Fruit fly (Drosophila melanogaster) whole organism, embryonic: ENCODE measurements around the gene CG12560.

Experiments
- Asciz ChIP-seq: fragments of 200-800 bp; sonication (Bioruptor generic); optimal IDR thresholded peaks from 2 replicates; lab custom pipeline; 2017; ENCODE audit warnings: missing biosample characterization, mild to moderate bottlenecking, missing genetic modification characterization, missing genetic modification reagents
- CG10147 ChIP-seq: fragments of 200-800 bp; sonication (Bioruptor generic); optimal IDR thresholded peaks from 2 replicates; lab custom pipeline; 2019; ENCODE audit warnings: missing biosample characterization, mild to moderate bottlenecking, missing genetic modification characterization, moderate library complexity
- CG10321 ChIP-seq: fragments of 200-800 bp; sonication (Bioruptor generic); IDR thresholded peaks from 2 replicates; pipeline ENCODE4 v1.3.6; 2022; ENCODE audit warnings: missing biosample characterization, missing genetic modification characterization
- CG10654 ChIP-seq: fragments of 200-800 bp; sonication (Bioruptor generic); optimal IDR thresholded peaks from 2 replicates; lab custom pipeline; 2016; ENCODE audit warnings: missing biosample characterization, missing genetic modification characterization
- CG10979 ChIP-seq: fragments of 200-800 bp; sonication (Bioruptor generic); optimal IDR thresholded peaks from 2 replicates; lab custom pipeline; 2018; ENCODE audit warnings: missing biosample characterization, mild to moderate bottlenecking, missing genetic modification characterization, moderate library complexity
- CG11504 ChIP-seq: fragments of 200-800 bp; sonication (Bioruptor generic); optimal IDR thresholded peaks from 3 replicates; lab custom pipeline; 2019; ENCODE audit warnings: missing biosample characterization, mild to moderate bottlenecking, missing genetic modification characterization, moderate library complexity
- CG11696 ChIP-seq: fragments of 200-800 bp; sonication (Bioruptor generic); IDR thresholded peaks from 2 replicates; pipeline ENCODE4 v1.3.6; 2022; ENCODE audit warnings: missing biosample characterization, missing genetic modification characterization
- CG12071 ChIP-seq: fragments of 200-800 bp; sonication (Bioruptor generic); optimal IDR thresholded peaks from 3 replicates; lab custom pipeline; 2018; ENCODE audit warnings: missing biosample characterization, mild to moderate bottlenecking, missing genetic modification characterization
- CG12391 ChIP-seq: fragments of 200-800 bp; sonication (Bioruptor generic); optimal IDR thresholded peaks from 3 replicates; lab custom pipeline; 2018; ENCODE audit warnings: missing biosample characterization, mild to moderate bottlenecking, missing genetic modification characterization, moderate library complexity
- CG12659 ChIP-seq: fragments of 200-800 bp; sonication (Bioruptor generic); optimal IDR thresholded peaks from 3 replicates; lab custom pipeline; 2017; ENCODE audit warnings: mild to moderate bottlenecking, missing biosample characterization, missing genetic modification reagents, missing genetic modification characterization
- CG15514 ChIP-seq: fragments of 200-800 bp; sonication (Bioruptor generic); optimal IDR thresholded peaks from 3 replicates; lab custom pipeline; 2017; ENCODE audit warnings: missing biosample characterization, missing genetic modification characterization, mild to moderate bottlenecking, moderate library complexity, missing genetic modification reagents
- CG1603 ChIP-seq: fragments of 200-800 bp; sonication (Bioruptor generic); optimal IDR thresholded peaks from 2 replicates; lab custom pipeline; 2019; ENCODE audit warnings: missing biosample characterization, mild to moderate bottlenecking, missing genetic modification characterization, moderate library complexity
- CG1832 ChIP-seq: fragments of 200-800 bp; sonication (Bioruptor generic); optimal IDR thresholded peaks from 2 replicates; lab custom pipeline; 2017; ENCODE audit warnings: missing biosample characterization, mild to moderate bottlenecking, missing genetic modification characterization, inconsistent platforms
- CG18476 ChIP-seq: fragments of 200-800 bp; sonication (Bioruptor generic); optimal IDR thresholded peaks from 2 replicates; lab custom pipeline; 2016; ENCODE audit warnings: missing biosample characterization, mild to moderate bottlenecking, missing genetic modification characterization
- CG2129 ChIP-seq: fragments of 200-800 bp; sonication (Bioruptor generic); IDR thresholded peaks from 2 replicates; pipeline ENCODE4 v1.3.6; 2022; ENCODE audit warnings: missing biosample characterization, missing genetic modification characterization; ENCODE audit not compliant: partially characterized antibody
- CG2678 ChIP-seq: fragments of 200-800 bp; sonication (Bioruptor generic); optimal IDR thresholded peaks from 3 replicates; lab custom pipeline; 2019; ENCODE audit warnings: missing biosample characterization, mild to moderate bottlenecking, missing genetic modification characterization, moderate library complexity
- CG3838 ChIP-seq: fragments of 200-800 bp; sonication (Bioruptor generic); optimal IDR thresholded peaks from 3 replicates; lab custom pipeline; 2016; ENCODE audit warnings: missing biosample characterization, missing genetic modification characterization
- CG4424 ChIP-seq: fragments of 200-800 bp; sonication (Bioruptor generic); optimal IDR thresholded peaks from 3 replicates; lab custom pipeline; 2016; ENCODE audit warnings: missing biosample characterization, missing genetic modification characterization
- CG5180 ChIP-seq: fragments of 200-800 bp; sonication (Bioruptor generic); optimal IDR thresholded peaks from 3 replicates; lab custom pipeline; 2017; ENCODE audit warnings: missing biosample characterization, missing genetic modification characterization, mild to moderate bottlenecking, moderate library complexity, missing genetic modification reagents
- CG6654 ChIP-seq: fragments of 200-800 bp; sonication (Bioruptor generic); optimal IDR thresholded peaks from 2 replicates; lab custom pipeline; 2017; ENCODE audit warnings: missing biosample characterization, mild to moderate bottlenecking, missing genetic modification characterization
- CG7928 ChIP-seq: fragments of 200-800 bp; sonication (Bioruptor generic); optimal IDR thresholded peaks from 2 replicates; lab custom pipeline; 2017; ENCODE audit warnings: missing biosample characterization, mild to moderate bottlenecking, missing genetic modification characterization
- Camta ChIP-seq: fragments of 200-800 bp; sonication (Bioruptor generic); optimal IDR thresholded peaks from 2 replicates; lab custom pipeline; 2016; ENCODE audit warnings: missing biosample characterization, missing genetic modification characterization
- Dbx ChIP-seq: fragments of 200-800 bp; sonication (Bioruptor generic); IDR thresholded peaks from 3 replicates; pipeline ENCODE4 v1.3.6; 2022; ENCODE audit warnings: missing biosample characterization, missing genetic modification characterization
- HLH54F ChIP-seq: fragments of 200-800 bp; sonication (Bioruptor generic); optimal IDR thresholded peaks from 3 replicates; lab custom pipeline; 2016; ENCODE audit warnings: missing biosample characterization, missing genetic modification characterization
- Hsf ChIP-seq: fragments of 200-800 bp; sonication (Bioruptor generic); optimal IDR thresholded peaks from 3 replicates; lab custom pipeline; 2016; ENCODE audit warnings: missing biosample characterization, missing genetic modification characterization
- Med ChIP-seq: fragments of 200-800 bp; sonication (Bioruptor generic); peaks from one replicate; lab custom pipeline; 2016; ENCODE audit warnings: missing biosample characterization, missing genetic modification characterization, mild to moderate bottlenecking, inconsistent platforms, moderate library complexity
- Myb ChIP-seq: fragments of 200-800 bp; sonication (Bioruptor generic); optimal IDR thresholded peaks from 2 replicates; lab custom pipeline; 2016; ENCODE audit warnings: missing biosample characterization, missing genetic modification characterization
- NK7.1 ChIP-seq: fragments of 200-800 bp; sonication (Bioruptor generic); optimal IDR thresholded peaks from 3 replicates; lab custom pipeline; 2016; ENCODE audit warnings: missing biosample characterization, missing genetic modification characterization
- NfI ChIP-seq: fragments of 200-800 bp; sonication (Bioruptor generic); optimal IDR thresholded peaks from 3 replicates; lab custom pipeline; 2018; ENCODE audit warnings: missing biosample characterization, mild to moderate bottlenecking, missing genetic modification characterization, moderate library complexity
- Optix ChIP-seq: fragments of 200-800 bp; sonication (Bioruptor generic); IDR thresholded peaks from 3 replicates; pipeline ENCODE4 v1.3.6; 2022; ENCODE audit warnings: missing biosample characterization, missing genetic modification characterization
- Pdp1 ChIP-seq, 2 experiments: fragments of 200-800 bp; sonication (Bioruptor generic); optimal IDR thresholded peaks; 3 replicates each; lab custom pipeline; 2016; ENCODE audit warnings: missing biosample characterization in 2 of 2, missing genetic modification characterization in 2 of 2, mild to moderate bottlenecking in 1 of 2, moderate library complexity in 1 of 2
- Rx ChIP-seq: fragments of 200-800 bp; sonication (Bioruptor generic); IDR thresholded peaks from 2 replicates; pipeline ENCODE4 v1.3.6; 2022; ENCODE audit warnings: missing biosample characterization, missing genetic modification characterization
- Stat92E ChIP-seq, 3 experiments: fragments of >200 bp in 2 of 3; fragments of 200-800 bp in 1 of 3; sonication (Bioruptor generic) in 1 of 3; optimal IDR thresholded peaks; 2 replicates each; lab custom pipeline; 2017 to 2019; ENCODE audit warnings: missing biosample characterization in 3 of 3, missing genetic modification characterization in 3 of 3, mild to moderate bottlenecking in 1 of 3, moderate library complexity in 1 of 3
- ase ChIP-seq: fragments of 200-800 bp; sonication (Bioruptor generic); IDR thresholded peaks from 3 replicates; pipeline ENCODE4 v1.3.6; 2022; ENCODE audit warnings: missing biosample characterization, missing genetic modification characterization
- eve ChIP-seq, 2 experiments: fragments of >200 bp; optimal IDR thresholded peaks; 2 replicates each; lab custom pipeline; 2017; ENCODE audit warnings: missing biosample characterization in 2 of 2, missing genetic modification characterization in 2 of 2
- fd96Cb ChIP-seq: fragments of 200-800 bp; sonication (Bioruptor generic); optimal IDR thresholded peaks from 2 replicates; lab custom pipeline; 2018; ENCODE audit warnings: missing biosample characterization, mild to moderate bottlenecking, missing genetic modification characterization, moderate library complexity
- fru ChIP-seq: fragments of >200 bp; optimal IDR thresholded peaks from 2 replicates; lab custom pipeline; 2017
- gce ChIP-seq: fragments of 200-800 bp; sonication (Bioruptor generic); IDR thresholded peaks from 3 replicates; pipeline ENCODE4 v1.3.6; 2022; ENCODE audit warnings: missing biosample characterization, missing genetic modification characterization
- gfzf ChIP-seq: fragments of 200-800 bp; sonication (Bioruptor generic); optimal IDR thresholded peaks from 2 replicates; lab custom pipeline; 2016; ENCODE audit warnings: missing biosample characterization, mild to moderate bottlenecking, missing genetic modification characterization, moderate library complexity
- gsb-n ChIP-seq: fragments of 200-800 bp; sonication (Bioruptor generic); optimal IDR thresholded peaks from 3 replicates; lab custom pipeline; 2018; ENCODE audit warnings: missing biosample characterization, mild to moderate bottlenecking, missing genetic modification characterization
- kah ChIP-seq: fragments of 200-800 bp; sonication (Bioruptor generic); optimal IDR thresholded peaks from 2 replicates; lab custom pipeline; 2018; ENCODE audit warnings: missing biosample characterization, mild to moderate bottlenecking, missing genetic modification characterization
- lov ChIP-seq, 2 experiments: fragments of 200-800 bp in 1 of 2; fragments of >200 bp in 1 of 2; sonication (Bioruptor generic) in 1 of 2; IDR thresholded peaks in 1 of 2; optimal IDR thresholded peaks in 1 of 2; 2 replicates in 1 of 2; 3 replicates in 1 of 2; pipeline versions ENCODE4 v1.3.6 to Lab custom; 2017 to 2022; ENCODE audit warnings: missing biosample characterization in 1 of 2, missing genetic modification characterization in 1 of 2
- nerfin-1 ChIP-seq: fragments of 200-800 bp; sonication (Bioruptor generic); optimal IDR thresholded peaks from 3 replicates; lab custom pipeline; 2019; ENCODE audit warnings: missing biosample characterization, mild to moderate bottlenecking, missing genetic modification characterization, moderate library complexity
- onecut ChIP-seq: fragments of 200-800 bp; sonication (Bioruptor generic); IDR thresholded peaks from 2 replicates; pipeline ENCODE4 v1.3.6; 2022; ENCODE audit warnings: missing biosample characterization, missing genetic modification characterization
- phol ChIP-seq: fragments of 200-800 bp; sonication (Bioruptor generic); optimal IDR thresholded peaks from 3 replicates; lab custom pipeline; 2018; ENCODE audit warnings: missing biosample characterization, mild to moderate bottlenecking, missing genetic modification characterization, moderate library complexity
- row ChIP-seq: fragments of 200-800 bp; sonication (Bioruptor generic); IDR thresholded peaks from 3 replicates; pipeline ENCODE4 v1.3.6; 2022; ENCODE audit warnings: missing biosample characterization, missing genetic modification characterization
- trh ChIP-seq: fragments of 200-800 bp; sonication (Bioruptor generic); optimal IDR thresholded peaks from 2 replicates; lab custom pipeline; 2016; ENCODE audit warnings: missing biosample characterization, missing genetic modification characterization
- tup ChIP-seq: fragments of 200-800 bp; sonication (Bioruptor generic); optimal IDR thresholded peaks from 2 replicates; lab custom pipeline; 2016; ENCODE audit warnings: missing biosample characterization, mild to moderate bottlenecking, missing genetic modification characterization, moderate library complexity
- zfh1 ChIP-seq: fragments of 200-800 bp; sonication (Bioruptor generic); IDR thresholded peaks from 3 replicates; pipeline ENCODE4 v1.3.6; 2022; ENCODE audit warnings: missing biosample characterization, missing genetic modification characterization

The CG12560 gene

dm6 chr2L:8034734-8035133 is 25.5 kb upstream of the CG12560 start (continued):
- TF ChIP-seq nerfin-1 (tag; lab: Kevin White, UChicago) (peak; percentile 9), zfh1 (GFP tag; lab: Robert Waterston, UW) (peak; percentile 23; the same call in 2 of the 3 replicates), Pdp1 (GFP tag; optimal IDR thresholded peaks at IDR 0.05; lab: Kevin White, UChicago) (peak; percentile 36 to 39), kah (GFP tag; lab: Kevin White, UChicago) (peak; percentile 18), CG12391 (tag; lab: Kevin White, UChicago) (peak; percentile 66), CG10321 (GFP tag; lab: Robert Waterston, UW) (no peak), trh (GFP tag; lab: Kevin White, UChicago) (no peak), Med (GFP tag; lab: Kevin White, UChicago) (peak; percentile 89), row (peak; percentile 85), CG11696 (GFP tag; lab: Robert Waterston, UW) (peak; percentile 88), ase (GFP tag; lab: Robert Waterston, UW) (peak; percentile 26; the same call in 1 of the 3 replicates), gsb-n (tag; lab: Kevin White, UChicago) (peak; percentile 20), CG15514 (GFP tag; lab: Kevin White, UChicago) (peak; percentile 29), Rx (peak; percentile 25; the same call in 1 of the 2 replicates), NK7.1 (GFP tag; lab: Kevin White, UChicago) (no peak), CG12659 (GFP tag; lab: Kevin White, UChicago) (peak; percentile 42), CG1603 (tag; lab: Kevin White, UChicago) (peak; percentile 71), Asciz (GFP tag; lab: Kevin White, UChicago) (peak; percentile 44), CG7928 (GFP tag; lab: Kevin White, UChicago) (no peak), Dbx (GFP tag; lab: Robert Waterston, UW) (peak; percentile 46; the same call in 1 of the 3 replicates), CG12071 (peak; percentile 62), HLH54F (GFP tag; lab: Kevin White, UChicago) (peak; percentile 20), gfzf (no peak), CG10979 (tag; lab: Kevin White, UChicago) (peak; percentile 52), Optix (0 out of 3 replicates have a peak, but pooled peaks have one; percentile 13), CG18476 (GFP tag; lab: Kevin White, UChicago) (peak; percentile 23), eve (GFP tag; optimal IDR thresholded peaks at IDR 0.05; lab: Kevin White, UChicago) (no peak), Stat92E (GFP tag; optimal IDR thresholded peaks at IDR 0.05; lab: Kevin White, UChicago) (no peak), onecut (GFP tag; lab: Robert Waterston, UW) (0 out of 2 replicates have a peak, but pooled peaks have one; percentile 38), tup (GFP tag; lab: Kevin White, UChicago) (no peak), NfI (peak; percentile 32), phol (tag; lab: Kevin White, UChicago) (peak; percentile 53), CG5180 (GFP tag; lab: Kevin White, UChicago) (no peak), CG1832 (no peak), fd96Cb (tag; lab: Kevin White, UChicago) (peak; percentile 50), CG10654 (GFP tag; lab: Kevin White, UChicago) (peak; percentile 7), CG11504 (tag; lab: Kevin White, UChicago) (peak; percentile 79), Camta (GFP tag; lab: Kevin White, UChicago) (peak; percentile 48), gce (0 out of 3 replicates have a peak, but pooled peaks have one; percentile 36), CG2129 (no peak), CG4424 (GFP tag; lab: Kevin White, UChicago) (peak; percentile 12), CG10147 (GFP tag; lab: Kevin White, UChicago) (peak; percentile 36), fru (lab: Kevin White, UChicago) (no peak), lov (optimal IDR thresholded peaks at IDR 0.05; lab: Kevin White, UChicago) (no peak), lov (GFP tag; IDR thresholded peaks at IDR 0.05; lab: Robert Waterston, UW) (0 out of 3 replicates have a peak, but pooled peaks have one; percentile 39), CG2678 (tag; lab: Kevin White, UChicago) (peak; percentile 72), CG6654 (GFP tag; lab: Kevin White, UChicago) (no peak), Myb (GFP tag; lab: Kevin White, UChicago) (peak; percentile 1), Hsf (GFP tag; lab: Kevin White, UChicago) (peak; percentile 52), CG3838 (GFP tag; lab: Kevin White, UChicago) (no peak)
